Worm (Caenorhabditis elegans): Measurements from ENCODE around the gene bus-5.

Gene bus-5

DNA sequence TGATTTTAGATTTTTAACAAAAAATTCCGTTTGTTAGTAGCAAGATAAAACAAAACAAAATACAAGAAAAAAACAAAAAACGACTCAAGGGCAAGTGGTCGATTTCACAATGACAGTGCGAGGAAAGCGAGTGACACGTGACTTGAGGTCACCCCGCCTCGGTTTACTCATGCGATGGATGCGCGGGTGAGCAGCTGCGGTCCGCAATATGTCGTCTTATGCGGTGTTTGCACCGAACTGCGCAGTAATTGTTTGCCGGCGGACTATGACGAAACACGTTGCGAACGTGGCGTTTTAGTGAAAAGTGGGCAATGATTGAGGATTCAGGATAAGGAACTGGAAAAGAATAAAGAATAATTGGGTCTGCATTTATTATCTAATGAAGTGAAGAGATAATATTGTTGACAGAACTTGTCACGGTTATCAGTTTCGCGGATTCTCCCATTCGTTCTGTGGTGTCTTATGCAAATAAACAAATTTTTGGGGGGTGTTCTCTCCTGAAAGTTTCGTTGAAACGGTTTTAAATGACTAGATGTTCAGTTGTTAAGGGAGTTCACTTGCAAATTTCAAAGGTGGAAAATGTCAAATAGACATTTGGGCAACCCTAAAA is 41.4 kb downstream of the bus-5 start:
- TF ChIP-seq crh-2 (tag; optimal IDR thresholded peaks at IDR 0.05) (peak; percentile 75), nhr-23 (tag; optimal IDR thresholded peaks at IDR 0.05) (no peak), unc-62 (GFP tag; optimal IDR thresholded peaks at IDR 0.05) (no peak), sem-4 (tag; optimal IDR thresholded peaks at IDR 0.05) (peak; percentile 50), nhr-6 (tag; optimal IDR thresholded peaks at IDR 0.05) (no peak), mbf-1 (tag; optimal IDR thresholded peaks at IDR 0.05) (no peak), nhr-25 (tag; optimal IDR thresholded peaks at IDR 0.05) (peak; percentile 86), ZK546.5 (tag; optimal IDR thresholded peaks at IDR 0.05) (no peak), mab-5 (tag; optimal IDR thresholded peaks at IDR 0.05) (peak; percentile 68), ama-1 (optimal IDR thresholded peaks at IDR 0.05) (peak; percentile 15), blmp-1 (tag; optimal IDR thresholded peaks at IDR 0.05; ENCODE audit: insufficient read depth) (no peak), lin-11 (tag; optimal IDR thresholded peaks at IDR 0.05) (peak; percentile 77), alr-1 (tag; optimal IDR thresholded peaks at IDR 0.05) (no peak), ceh-16 (tag; optimal IDR thresholded peaks at IDR 0.05) (peak; percentile 54), ztf-11 (tag; optimal IDR thresholded peaks at IDR 0.05) (no peak), sma-3 (GFP tag; optimal IDR thresholded peaks at IDR 0.05) (peak; percentile 62), nhr-21 (tag; optimal IDR thresholded peaks at IDR 0.05) (peak; percentile 30), lin-39 (tag; optimal IDR thresholded peaks at IDR 0.05) (no peak), unc-39 (tag; optimal IDR thresholded peaks at IDR 0.05) (no peak), R02D3.7 (tag; optimal IDR thresholded peaks at IDR 0.05) (no peak), Y55F3AM.14 (GFP tag; optimal IDR thresholded peaks at IDR 0.05) (peak; percentile 2), unc-55 (GFP tag; optimal IDR thresholded peaks at IDR 0.05) (peak; percentile 72), dmd-4 (tag; optimal IDR thresholded peaks at IDR 0.05) (no peak), nhr-77 (tag; optimal IDR thresholded peaks at IDR 0.05) (no peak), peb-1 (tag; optimal IDR thresholded peaks at IDR 0.05) (no peak), ztf-4 (tag; optimal IDR thresholded peaks at IDR 0.05) (peak; percentile 42), C34F6.9 (tag; optimal IDR thresholded peaks at IDR 0.05) (peak; percentile 88), elt-3 (tag; optimal IDR thresholded peaks at IDR 0.05) (no peak), fos-1 (tag; optimal IDR thresholded peaks at IDR 0.05) (peak; percentile 37), egl-27 (tag; optimal IDR thresholded peaks at IDR 0.05) (no peak), nhr-12 (tag; optimal IDR thresholded peaks at IDR 0.05) (no peak), nhr-10 (tag; optimal IDR thresholded peaks at IDR 0.05) (peak; percentile 37), F13H6.1 (tag; optimal IDR thresholded peaks at IDR 0.05) (peak; percentile 73), nhr-11 (tag; optimal IDR thresholded peaks at IDR 0.05) (no peak), nhr-129 (tag; optimal IDR thresholded peaks at IDR 0.05) (peak; percentile 87), mdl-1 (tag; optimal IDR thresholded peaks at IDR 0.05) (peak; percentile 64 to 87), lsy-2 (tag; optimal IDR thresholded peaks at IDR 0.05) (no peak), gmeb-1 (tag; optimal IDR thresholded peaks at IDR 0.05) (peak; percentile 52), ceh-82 (tag; optimal IDR thresholded peaks at IDR 0.05) (no peak), elt-1 (tag; optimal IDR thresholded peaks at IDR 0.05) (no peak), nhr-237 (tag; optimal IDR thresholded peaks at IDR 0.05) (no peak), skn-1 (tag; optimal IDR thresholded peaks at IDR 0.05) (no peak), snpc-4 (tag; optimal IDR thresholded peaks at IDR 0.05) (peak; percentile 48), ztf-1 (GFP tag; conservative IDR thresholded peaks at IDR 0.05) (no peak), sma-9 (GFP tag; optimal IDR thresholded peaks at IDR 0.05) (peak; percentile 79), sma-9 (tag; optimal IDR thresholded peaks at IDR 0.05) (no peak), zag-1 (tag; optimal IDR thresholded peaks at IDR 0.05) (no peak), aly-2 (tag; optimal IDR thresholded peaks at IDR 0.05) (no peak), lin-13 (GFP tag; optimal IDR thresholded peaks at IDR 0.05) (peak; percentile 34)
